Worm (Caenorhabditis elegans) whole organism, late embryonic: Measurements from ENCODE around the gene nhr-212.

Experiments used
- F13H6.1 ChIP-seq: sonication (generic microtip); optimal IDR thresholded peaks from 2 replicates; lab custom pipeline; 2016; ENCODE audit warnings: missing genetic modification characterization, missing compliant biosample characterization
- K02D7.2 ChIP-seq: sonication (generic microtip); optimal IDR thresholded peaks from 2 replicates; lab custom pipeline; 2017; ENCODE audit warnings: mild to moderate bottlenecking, missing genetic modification characterization, missing compliant biosample characterization
- Y22D7AL.16 ChIP-seq: sonication (generic microtip); optimal IDR thresholded peaks from 2 replicates; lab custom pipeline; 2016; ENCODE audit warnings: missing genetic modification characterization, missing compliant biosample characterization
- ceh-19 ChIP-seq: fragments of 200-800 bp; sonication (Bioruptor generic); optimal IDR thresholded peaks from 2 replicates; lab custom pipeline; 2018; ENCODE audit warnings: mild to moderate bottlenecking, missing genetic modification characterization, missing compliant biosample characterization
- ceh-22 ChIP-seq: sonication (generic microtip); optimal IDR thresholded peaks from 2 replicates; lab custom pipeline; 2017; ENCODE audit warnings: missing biosample characterization, missing genetic modification characterization
- ceh-24 ChIP-seq: sonication (generic microtip); optimal IDR thresholded peaks from 2 replicates; lab custom pipeline; 2016; ENCODE audit warnings: mild to moderate bottlenecking, missing genetic modification characterization, missing compliant biosample characterization
- ceh-34 ChIP-seq: sonication (generic microtip); optimal IDR thresholded peaks from 2 replicates; lab custom pipeline; 2016; ENCODE audit warnings: mild to moderate bottlenecking, missing genetic modification characterization, missing compliant biosample characterization
- ceh-6 ChIP-seq: fragments of 200-800 bp; sonication (Bioruptor generic); optimal IDR thresholded peaks from 2 replicates; lab custom pipeline; 2018; ENCODE audit warnings: mild to moderate bottlenecking, missing genetic modification characterization, missing compliant biosample characterization
- dmd-4 ChIP-seq: sonication (generic microtip); optimal IDR thresholded peaks from 2 replicates; lab custom pipeline; 2016; ENCODE audit warnings: borderline replicate concordance, missing genetic modification characterization, missing compliant biosample characterization
- dve-1 ChIP-seq: sonication (generic microtip); optimal IDR thresholded peaks from 2 replicates; lab custom pipeline; 2017; ENCODE audit warnings: antibody characterized with exemption, mild to moderate bottlenecking, missing genetic modification characterization, missing compliant biosample characterization
- elt-4 ChIP-seq: sonication (generic microtip); optimal IDR thresholded peaks from 2 replicates; lab custom pipeline; 2016; ENCODE audit warnings: missing genetic modification characterization, missing compliant biosample characterization
- ets-4 ChIP-seq: sonication (generic microtip); optimal IDR thresholded peaks from 2 replicates; lab custom pipeline; 2016; ENCODE audit warnings: missing genetic modification characterization, missing compliant biosample characterization
- eyg-1 ChIP-seq: sonication (generic microtip); optimal IDR thresholded peaks from 2 replicates; lab custom pipeline; 2016; ENCODE audit warnings: missing genotype, missing genetic modification characterization, missing compliant biosample characterization
- hlh-13 ChIP-seq: fragments of 200-800 bp; sonication (Bioruptor generic); optimal IDR thresholded peaks from 2 replicates; lab custom pipeline; 2018; ENCODE audit warnings: mild to moderate bottlenecking, missing genetic modification characterization, missing compliant biosample characterization
- hlh-6 ChIP-seq: sonication (generic microtip); optimal IDR thresholded peaks from 2 replicates; lab custom pipeline; 2016; ENCODE audit warnings: missing genotype, missing genetic modification characterization, missing compliant biosample characterization
- hlh-8 ChIP-seq: sonication (generic microtip); optimal IDR thresholded peaks from 2 replicates; lab custom pipeline; 2016; ENCODE audit warnings: missing genotype, missing genetic modification characterization, missing compliant biosample characterization
- lim-6 ChIP-seq: sonication (generic microtip); optimal IDR thresholded peaks from 2 replicates; lab custom pipeline; 2016; ENCODE audit warnings: missing genetic modification characterization, missing compliant biosample characterization
- mec-3 ChIP-seq: sonication (generic microtip); optimal IDR thresholded peaks from 2 replicates; lab custom pipeline; 2016; ENCODE audit warnings: borderline replicate concordance, missing genetic modification characterization, missing compliant biosample characterization
- nhr-232 ChIP-seq: sonication (generic microtip); optimal IDR thresholded peaks from 2 replicates; lab custom pipeline; 2016; ENCODE audit warnings: missing genetic modification characterization, missing compliant biosample characterization
- npax-4 ChIP-seq: sonication (generic microtip); optimal IDR thresholded peaks from 2 replicates; lab custom pipeline; 2016; ENCODE audit warnings: missing genetic modification characterization, missing compliant biosample characterization
- odd-2 ChIP-seq: sonication (generic microtip); optimal IDR thresholded peaks from 2 replicates; lab custom pipeline; 2017; ENCODE audit warnings: antibody characterized with exemption, mild to moderate bottlenecking, missing genetic modification characterization, missing compliant biosample characterization
- pax-1 ChIP-seq: fragments of 150-350 bp; optimal IDR thresholded peaks from 2 replicates; lab custom pipeline; 2014; ENCODE audit warnings: missing biosample characterization, missing genetic modification characterization
- pha-4 ChIP-seq: fragments of 150-350 bp; optimal IDR thresholded peaks from 2 replicates; lab custom pipeline; 2018; ENCODE audit warnings: missing biosample characterization, missing genetic modification reagents, missing genetic modification characterization
- pqm-1 ChIP-seq: sonication (generic microtip); optimal IDR thresholded peaks from 2 replicates; lab custom pipeline; 2016; ENCODE audit warnings: missing genetic modification characterization, missing compliant biosample characterization
- pros-1 ChIP-seq: fragments of 150-350 bp; optimal IDR thresholded peaks from 2 replicates; lab custom pipeline; 2014; ENCODE audit warnings: missing biosample characterization, missing genetic modification reagents, missing genetic modification characterization
- sdc-2 ChIP-seq: sonication (generic microtip); optimal IDR thresholded peaks from 2 replicates; lab custom pipeline; 2016; ENCODE audit warnings: missing genotype, missing genetic modification characterization, missing compliant biosample characterization
- sox-4 ChIP-seq: sonication (generic microtip); optimal IDR thresholded peaks from 2 replicates; lab custom pipeline; 2017; ENCODE audit warnings: mild to moderate bottlenecking, missing genetic modification characterization, inconsistent platforms, missing compliant biosample characterization
- syd-9 ChIP-seq: sonication (generic microtip); optimal IDR thresholded peaks from 2 replicates; lab custom pipeline; 2016; ENCODE audit warnings: mild to moderate bottlenecking, missing genetic modification characterization, moderate library complexity, missing compliant biosample characterization
- tbx-2 ChIP-seq: sonication (generic microtip); optimal IDR thresholded peaks from 2 replicates; lab custom pipeline; 2016; ENCODE audit warnings: missing genetic modification characterization, missing compliant biosample characterization
- tbx-7 ChIP-seq: sonication (generic microtip); optimal IDR thresholded peaks from 2 replicates; lab custom pipeline; 2016; ENCODE audit warnings: missing genotype, missing genetic modification characterization, missing compliant biosample characterization
- ttx-3 ChIP-seq: sonication (generic microtip); optimal IDR thresholded peaks from 2 replicates; lab custom pipeline; 2016; ENCODE audit warnings: missing genetic modification reagents, missing genetic modification characterization, missing compliant biosample characterization
- unc-3 ChIP-seq, 2 experiments: fragments of 200-800 bp in 1 of 2; sonication (Bioruptor generic) in 1 of 2; sonication (generic microtip) in 1 of 2; conservative IDR thresholded peaks in 1 of 2; optimal IDR thresholded peaks in 1 of 2; 2 replicates each; pipeline versions ENCODE4 v1.3.6 to Lab custom; 2016 to 2022; ENCODE audit warnings: missing compliant biosample characterization in 2 of 2, missing genetic modification characterization in 2 of 2, missing genetic modification reagents in 1 of 2

nhr-212 gene

ce11 chrV:446574-446973, 38.1 kb upstream of the nhr-212 start, which contains the start of gene srh-34 (continued):
- TF ChIP-seq pax-1: no peak

- TF ChIP-seq dmd-4: peak; percentile 6
- TF ChIP-seq ceh-6 (GFP tag; lab: Kevin White, UChicago): no peak
- peak; percentile 18 for TF ChIP-seq hlh-6 (tag; lab: Kevin White, UChicago)
- no peak for TF ChIP-seq pha-4 (tag; lab: Kevin White, UChicago)
- TF ChIP-seq sdc-2 (tag; lab: Kevin White, UChicago): peak; percentile 20
- no peak for TF ChIP-seq syd-9 (tag; lab: Kevin White, UChicago)
- TF ChIP-seq ttx-3 (tag; lab: Kevin White, UChicago): no peak
- no peak for TF ChIP-seq nhr-232
Observed at ce11 chrV:446988-447387, 37.7 kb upstream of the nhr-212 start.

- no peak for TF ChIP-seq hlh-13
- no peak for TF ChIP-seq hlh-8
- no peak for TF ChIP-seq pros-1 (tag; lab: Kevin White, UChicago)
- no peak for TF ChIP-seq ceh-19 (GFP tag; lab: Kevin White, UChicago)
- TF ChIP-seq, all 69 proteins: peak for 0
Observed at ce11 chrV:449130-449529, 35.5 kb upstream of the nhr-212 start, which contains the start of gene srh-35. TSS of gene srh-35 (minus strand) at chrV:449230.

- no peak for TF ChIP-seq dve-1 (tag; lab: Kevin White, UChicago)
Observed at ce11 chrV:449685-450084, 35.0 kb upstream of the nhr-212 start, which contains the start of gene M02H5.8. TSS of gene M02H5.8 (plus strand) at chrV:449981.

- TF ChIP-seq ceh-22 (no peak), F13H6.1 (tag; lab: Kevin White, UChicago) (no peak)
- TF ChIP-seq, all 69 proteins: peak for 0
Observed at ce11 chrV:450757-451501, 33.7 kb upstream of the nhr-212 start, which contains the start of gene nhr-123. TSS of gene nhr-123 (plus strand) at chrV:451451.

ce11 chrV:453569-453968, 31.1 kb upstream of the nhr-212 start, which contains the start of gene nhr-98:
TSS of gene nhr-98 (plus strand) at chrV:453869.
- TF ChIP-seq tbx-7 (tag; lab: Kevin White, UChicago) (no peak), Y22D7AL.16 (tag; lab: Kevin White, UChicago) (no peak), npax-4 (tag; lab: Kevin White, UChicago) (no peak), lim-6 (tag; lab: Kevin White, UChicago) (no peak), pqm-1 (tag; lab: Kevin White, UChicago) (no peak), elt-4 (tag; lab: Kevin White, UChicago) (no peak), tbx-2 (no peak), hlh-6 (tag; lab: Kevin White, UChicago) (no peak), unc-3 (GFP tag; conservative IDR thresholded peaks at IDR 0.05; lab: Robert Waterston, UW) (no peak), unc-3 (tag; optimal IDR thresholded peaks at IDR 0.05; lab: Kevin White, UChicago) (no peak), ceh-34 (no peak), sox-4 (tag; lab: Kevin White, UChicago) (no peak), pros-1 (tag; lab: Kevin White, UChicago) (no peak), eyg-1 (tag; lab: Kevin White, UChicago) (no peak), odd-2 (no peak), ets-4 (tag; lab: Kevin White, UChicago) (no peak), mec-3 (tag; lab: Kevin White, UChicago) (no peak), ceh-24 (tag; lab: Kevin White, UChicago) (no peak), K02D7.2 (tag; lab: Kevin White, UChicago) (no peak)
